Fruit fly (Drosophila melanogaster): Measurements from ENCODE around the gene Gr98a.

Gr98a gene

dm6 chr3R:27487627-27488026, at the start of gene Gr98a:
Gene Gr98a, plus strand, starts transcription at chr3R:27487927.
- no peak for TF ChIP-seq pan (optimal IDR thresholded peaks at IDR 0.05)
- TF ChIP-seq EcR (GFP tag; optimal IDR thresholded peaks at IDR 0.05) = no peak
- no peak for TF ChIP-seq psq (optimal IDR thresholded peaks at IDR 0.05)
- TF ChIP-seq usp (GFP tag; optimal IDR thresholded peaks at IDR 0.05) = no peak
- TF ChIP-seq CG8478 (optimal IDR thresholded peaks at IDR 0.05) = no peak
- TF ChIP-seq Dll (optimal IDR thresholded peaks at IDR 0.05) = no peak

- TF ChIP-seq usp (GFP tag; optimal IDR thresholded peaks at IDR 0.05) (no peak), psq (optimal IDR thresholded peaks at IDR 0.05) (no peak), pan (optimal IDR thresholded peaks at IDR 0.05) (no peak), EcR (GFP tag; optimal IDR thresholded peaks at IDR 0.05) (no peak), Dll (optimal IDR thresholded peaks at IDR 0.05) (no peak), CG8478 (optimal IDR thresholded peaks at IDR 0.05) (no peak)
Measured at dm6 chr3R:27438370-27438769, 49.4 kb upstream of the Gr98a start.

- no peak for TF ChIP-seq CG8478 (optimal IDR thresholded peaks at IDR 0.05)
- TF ChIP-seq pan (optimal IDR thresholded peaks at IDR 0.05) = no peak
- no peak for TF ChIP-seq usp (GFP tag; optimal IDR thresholded peaks at IDR 0.05)
- TF ChIP-seq Dll (optimal IDR thresholded peaks at IDR 0.05) = no peak
- no peak for TF ChIP-seq EcR (GFP tag; optimal IDR thresholded peaks at IDR 0.05)
- no peak for TF ChIP-seq psq (optimal IDR thresholded peaks at IDR 0.05)
Measured at dm6 chr3R:27440012-27440411, 47.7 kb upstream of the Gr98a start, which contains the start of gene CG43447. Gene CG43447, plus strand, starts transcription at chr3R:27440312.

- TF ChIP-seq CG8478 (optimal IDR thresholded peaks at IDR 0.05) (no peak), EcR (GFP tag; optimal IDR thresholded peaks at IDR 0.05) (no peak), psq (optimal IDR thresholded peaks at IDR 0.05) (no peak), usp (GFP tag; optimal IDR thresholded peaks at IDR 0.05) (no peak), pan (optimal IDR thresholded peaks at IDR 0.05) (no peak), Dll (optimal IDR thresholded peaks at IDR 0.05) (no peak)
Measured at dm6 chr3R:27440628-27441027, 47.1 kb upstream of the Gr98a start, which contains the start of gene CG44290. Gene CG44290, minus strand, starts transcription at chr3R:27440944.

- no peak for TF ChIP-seq psq (optimal IDR thresholded peaks at IDR 0.05)
Measured at dm6 chr3R:27441219-27441808, 46.4 kb upstream of the Gr98a start.

dm6 chr3R:27442483-27442979, 45.2 kb upstream of the Gr98a start:
- TF ChIP-seq usp (GFP tag; optimal IDR thresholded peaks at IDR 0.05) (no peak), psq (optimal IDR thresholded peaks at IDR 0.05) (no peak), EcR (GFP tag; optimal IDR thresholded peaks at IDR 0.05) (no peak), CG8478 (optimal IDR thresholded peaks at IDR 0.05) (no peak), pan (optimal IDR thresholded peaks at IDR 0.05) (no peak), Dll (optimal IDR thresholded peaks at IDR 0.05) (no peak)

dm6 chr3R:27445311-27445710, 42.4 kb upstream of the Gr98a start:
- TF ChIP-seq usp (GFP tag; optimal IDR thresholded peaks at IDR 0.05) (no peak), CG8478 (optimal IDR thresholded peaks at IDR 0.05) (no peak), EcR (GFP tag; optimal IDR thresholded peaks at IDR 0.05) (no peak), psq (optimal IDR thresholded peaks at IDR 0.05) (no peak), pan (optimal IDR thresholded peaks at IDR 0.05) (no peak), Dll (optimal IDR thresholded peaks at IDR 0.05) (no peak)

- TF ChIP-seq pan (optimal IDR thresholded peaks at IDR 0.05) (no peak), CG8478 (optimal IDR thresholded peaks at IDR 0.05) (no peak), Dll (optimal IDR thresholded peaks at IDR 0.05) (no peak), usp (GFP tag; optimal IDR thresholded peaks at IDR 0.05) (no peak), EcR (GFP tag; optimal IDR thresholded peaks at IDR 0.05) (no peak), psq (optimal IDR thresholded peaks at IDR 0.05) (no peak)
Measured at dm6 chr3R:27462917-27463316, 24.8 kb upstream of the Gr98a start.

- TF ChIP-seq CG8478 (optimal IDR thresholded peaks at IDR 0.05) (no peak), usp (GFP tag; optimal IDR thresholded peaks at IDR 0.05) (no peak), pan (optimal IDR thresholded peaks at IDR 0.05) (no peak), Dll (optimal IDR thresholded peaks at IDR 0.05) (no peak), EcR (GFP tag; optimal IDR thresholded peaks at IDR 0.05) (no peak), psq (optimal IDR thresholded peaks at IDR 0.05) (no peak)
Measured at dm6 chr3R:27463889-27464288, 23.8 kb upstream of the Gr98a start, which contains the start of gene CG13978. Gene CG13978, plus strand, starts transcription at chr3R:27464189.

dm6 chr3R:27477507-27477906, 10.2 kb upstream of the Gr98a start:
- no peak for TF ChIP-seq CG8478 (optimal IDR thresholded peaks at IDR 0.05)
- no peak for TF ChIP-seq psq (optimal IDR thresholded peaks at IDR 0.05)
- TF ChIP-seq EcR (GFP tag; optimal IDR thresholded peaks at IDR 0.05) = no peak
- TF ChIP-seq pan (optimal IDR thresholded peaks at IDR 0.05) = no peak
- TF ChIP-seq Dll (optimal IDR thresholded peaks at IDR 0.05) = no peak
- no peak for TF ChIP-seq usp (GFP tag; optimal IDR thresholded peaks at IDR 0.05)

dm6 chr3R:27478375-27478774, 9.4 kb upstream of the Gr98a start, which contains the start of gene Cyp6a18:
Gene Cyp6a18, plus strand, starts transcription at chr3R:27478675.
- TF ChIP-seq usp (GFP tag; optimal IDR thresholded peaks at IDR 0.05) (no peak), Dll (optimal IDR thresholded peaks at IDR 0.05) (no peak), pan (optimal IDR thresholded peaks at IDR 0.05) (no peak), EcR (GFP tag; optimal IDR thresholded peaks at IDR 0.05) (no peak), psq (optimal IDR thresholded peaks at IDR 0.05) (no peak), CG8478 (optimal IDR thresholded peaks at IDR 0.05) (no peak)

dm6 chr3R:27497616-27498015, 9.9 kb downstream of the Gr98a start:
- TF ChIP-seq psq (optimal IDR thresholded peaks at IDR 0.05) (no peak), EcR (GFP tag; optimal IDR thresholded peaks at IDR 0.05) (no peak), CG8478 (optimal IDR thresholded peaks at IDR 0.05) (no peak), usp (GFP tag; optimal IDR thresholded peaks at IDR 0.05) (no peak), Dll (optimal IDR thresholded peaks at IDR 0.05) (no peak), pan (optimal IDR thresholded peaks at IDR 0.05) (no peak)

- TF ChIP-seq psq (optimal IDR thresholded peaks at IDR 0.05) = no peak
- no peak for TF ChIP-seq CG8478 (optimal IDR thresholded peaks at IDR 0.05)
- TF ChIP-seq Dll (optimal IDR thresholded peaks at IDR 0.05) = no peak
- no peak for TF ChIP-seq usp (GFP tag; optimal IDR thresholded peaks at IDR 0.05)
- TF ChIP-seq pan (optimal IDR thresholded peaks at IDR 0.05) = no peak
- TF ChIP-seq EcR (GFP tag; optimal IDR thresholded peaks at IDR 0.05) = no peak
Measured at dm6 chr3R:27501938-27502337, 14.2 kb downstream of the Gr98a start, which contains the start of gene CG43139. Gene CG43139, minus strand, starts transcription at chr3R:27502025.
